Worm (Caenorhabditis elegans): ENCODE results near the gene col-115.

Gene col-115

ce11 chrIV:8040610-8041317 lies 52.3 kb downstream of the col-115 start:
- peak; percentile 89 for TF ChIP-seq unc-42 (tag; optimal IDR thresholded peaks at IDR 0.05)
- peak; percentile 17 for TF ChIP-seq tbx-2 (tag; optimal IDR thresholded peaks at IDR 0.05)
- peak; percentile 75 for TF ChIP-seq ceh-34 (tag; optimal IDR thresholded peaks at IDR 0.05)
- TF ChIP-seq ceh-31 (tag; optimal IDR thresholded peaks at IDR 0.05) = peak; percentile 31
- no peak for TF ChIP-seq elt-2 (tag; optimal IDR thresholded peaks at IDR 0.05)

Measured in whole organism, late embryonic.